Fruit fly (Drosophila melanogaster): ENCODE results near the gene CG34299.
A peak's percentile ranks its signal among the peaks of the same experiment; 100 is the strongest.

The CG34299 gene

DNA sequence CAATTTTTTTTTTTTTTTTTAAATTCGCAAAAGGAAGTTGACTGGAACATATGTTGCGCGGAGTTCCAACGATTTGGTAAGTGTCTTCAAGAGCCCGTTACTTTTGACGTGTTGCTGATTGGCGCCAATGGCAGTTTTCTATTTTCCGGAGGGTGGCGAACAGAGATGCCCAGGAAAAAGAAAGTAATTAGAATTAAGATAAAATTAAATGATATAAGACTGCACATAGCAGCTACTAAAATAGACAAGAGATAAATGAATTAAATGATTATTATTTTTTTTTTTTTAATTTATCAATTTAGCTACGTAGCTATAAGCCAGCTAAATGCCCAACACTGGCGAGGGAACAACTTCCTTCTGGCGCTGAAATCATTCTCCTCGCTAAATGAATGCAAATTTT, 27.1 kb upstream of the CG34299 start (continued):
- TF ChIP-seq Elba2 (GFP tag; optimal IDR thresholded peaks at IDR 0.05) (no peak), corto (GFP tag; optimal IDR thresholded peaks at IDR 0.05) (no peak), HLH4C (GFP tag; IDR thresholded peaks at IDR 0.05; ENCODE audit: partially characterized antibody) (no peak), row (GFP tag; IDR thresholded peaks at IDR 0.05) (peak; percentile 65), slou (GFP tag; optimal IDR thresholded peaks at IDR 0.05) (no peak), CG8359 (GFP tag; optimal IDR thresholded peaks at IDR 0.05; ENCODE audit: borderline replicate concordance) (no peak), btn (GFP tag; optimal IDR thresholded peaks at IDR 0.05) (no peak), CG9609 (GFP tag; optimal IDR thresholded peaks at IDR 0.05) (no peak), esg (GFP tag; conservative IDR thresholded peaks at IDR 0.05) (0 out of 2 replicates have a peak, but pooled peaks have one; percentile 18), Fer2 (tag; optimal IDR thresholded peaks at IDR 0.05) (no peak), CG5180 (GFP tag; optimal IDR thresholded peaks at IDR 0.05) (no peak), CTCF (GFP tag; optimal IDR thresholded peaks at IDR 0.05) (no peak), ttk (GFP tag; IDR thresholded peaks at IDR 0.05) (no peak), psq (GFP tag; optimal IDR thresholded peaks at IDR 0.05) (no peak), ERR (GFP tag; optimal IDR thresholded peaks at IDR 0.05) (no peak), gcm2 (GFP tag; optimal IDR thresholded peaks at IDR 0.05) (no peak), CG9876 (GFP tag; optimal IDR thresholded peaks at IDR 0.05) (no peak), sr (GFP tag; IDR thresholded peaks at IDR 0.05) (no peak), MESR4 (GFP tag; optimal IDR thresholded peaks at IDR 0.05) (no peak), Sry-δ (GFP tag; optimal IDR thresholded peaks at IDR 0.05) (no peak), exex (tag; optimal IDR thresholded peaks at IDR 0.05) (no peak), repo (GFP tag; optimal IDR thresholded peaks at IDR 0.05) (no peak), CG31224 (GFP tag; IDR thresholded peaks at IDR 0.05) (no peak), Chrac-16 (GFP tag; optimal IDR thresholded peaks at IDR 0.05) (no peak), emc (GFP tag; optimal IDR thresholded peaks at IDR 0.05) (no peak), ab (GFP tag; optimal IDR thresholded peaks at IDR 0.05) (no peak), ranshi (GFP tag; IDR thresholded peaks at IDR 0.05) (no peak), chn (GFP tag; optimal IDR thresholded peaks at IDR 0.05) (no peak), CG11504 (tag; optimal IDR thresholded peaks at IDR 0.05) (peak; percentile 34), CG17328 (GFP tag; IDR thresholded peaks at IDR 0.05) (peak; percentile 52; the same call in 1 of the 2 replicates), Jarid2 (GFP tag; optimal IDR thresholded peaks at IDR 0.05) (no peak), Gsc (GFP tag; IDR thresholded peaks at IDR 0.05) (no peak), CG9215 (GFP tag; IDR thresholded peaks at IDR 0.05) (no peak), CG10979 (tag; optimal IDR thresholded peaks at IDR 0.05) (peak; percentile 57), Bteb2 (GFP tag; optimal IDR thresholded peaks at IDR 0.05) (no peak), nerfin-2 (GFP tag; IDR thresholded peaks at IDR 0.05; ENCODE audit: partially characterized antibody) (no peak), pb (GFP tag; optimal IDR thresholded peaks at IDR 0.05) (no peak), Fer3 (tag; optimal IDR thresholded peaks at IDR 0.05) (no peak), Side (GFP tag; optimal IDR thresholded peaks at IDR 0.05) (no peak), CG11093 (GFP tag; IDR thresholded peaks at IDR 0.05) (no peak), TFAM (GFP tag; optimal IDR thresholded peaks at IDR 0.05) (no peak), lola (GFP tag; optimal IDR thresholded peaks at IDR 0.05) (peak in 1 of 3 experiments; percentile 34), CG6254 (GFP tag; optimal IDR thresholded peaks at IDR 0.05) (no peak), dmrt11E (tag; optimal IDR thresholded peaks at IDR 0.05) (peak; percentile 63), shn (GFP tag; optimal IDR thresholded peaks at IDR 0.05) (no peak), Eip74EF (GFP tag; optimal IDR thresholded peaks at IDR 0.05) (no peak), CG10543 (GFP tag; optimal IDR thresholded peaks at IDR 0.05) (no peak), cad (GFP tag; optimal IDR thresholded peaks at IDR 0.05) (no peak), ken (GFP tag; IDR thresholded peaks at IDR 0.05) (0 out of 3 replicates have a peak, but pooled peaks have one; percentile 49), CG11560 (tag; IDR thresholded peaks at IDR 0.05) (no peak), jigr1 (GFP tag; IDR thresholded peaks at IDR 0.05) (no peak), fd102C (GFP tag; optimal IDR thresholded peaks at IDR 0.05) (no peak)

Data from whole organism, embryonic.